Fruit fly (Drosophila melanogaster) whole organism: Measurements from ENCODE around the gene Svil.

Experiments
- CG8478 ChIP-seq: fragments of >200 bp; optimal IDR thresholded peaks from 2 replicates; lab custom pipeline; 2018; ENCODE audit warnings: inconsistent platforms
- EcR ChIP-seq, 2 experiments: fragments of >200 bp; optimal IDR thresholded peaks; 2 replicates each; lab custom pipeline; 2017; ENCODE audit warnings: missing biosample characterization in 2 of 2, missing genetic modification characterization in 2 of 2, missing genetic modification reagents in 2 of 2
- psq ChIP-seq: fragments of >200 bp; optimal IDR thresholded peaks from 2 replicates; lab custom pipeline; 2017

DNA sequence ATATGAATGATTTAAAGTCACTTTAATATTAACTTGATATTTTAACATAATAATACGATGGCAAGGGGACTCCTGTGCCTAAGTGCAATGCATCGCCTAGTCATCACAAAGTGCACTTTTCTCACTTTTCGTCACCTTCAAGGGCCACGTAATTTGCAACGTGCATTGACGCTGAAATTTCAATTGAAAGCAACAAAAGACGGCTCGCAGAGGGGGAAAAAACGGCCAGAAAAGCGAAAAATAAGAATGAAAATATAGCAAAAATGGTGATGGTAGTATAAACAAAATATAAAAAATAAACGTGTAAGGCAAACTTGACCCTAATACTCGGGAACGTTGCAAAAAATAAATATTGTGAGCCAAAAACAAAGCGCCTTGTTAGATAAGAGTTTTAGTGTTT lies 46.1 kb downstream of the Svil start:
- no peak for TF ChIP-seq CG8478
- TF ChIP-seq EcR (GFP tag; optimal IDR thresholded peaks at IDR 0.05; lab: Kevin White, UChicago) = no peak
- TF ChIP-seq psq (lab: Kevin White, UChicago) = no peak
